Worm (Caenorhabditis elegans) whole organism, L1 larva: Measurements from ENCODE around the gene ant-1.4.

Experiments
- C04F5.9 ChIP-seq: sonication (generic microtip); optimal IDR thresholded peaks from 2 replicates; lab custom pipeline; 2016; ENCODE audit warnings: missing genetic modification characterization, missing compliant biosample characterization
- blmp-1 ChIP-seq: fragments of 150-350 bp; optimal IDR thresholded peaks from 2 replicates; lab custom pipeline; 2014; ENCODE audit warnings: missing biosample characterization, missing genetic modification characterization
- lin-13 ChIP-seq: fragments of 150-350 bp; optimal IDR thresholded peaks from 2 replicates; lab custom pipeline; 2014; ENCODE audit warnings: missing biosample characterization, missing genetic modification reagents, missing genetic modification characterization
- mdl-1 ChIP-seq, 2 experiments: fragments of 150-350 bp; optimal IDR thresholded peaks; 2 replicates each; lab custom pipeline; 2014 to 2017; ENCODE audit warnings: missing biosample characterization in 2 of 2, missing genetic modification characterization in 2 of 2, inconsistent platforms in 1 of 2
- mep-1 ChIP-seq: fragments of 150-350 bp; optimal IDR thresholded peaks from 2 replicates; lab custom pipeline; 2014; ENCODE audit warnings: missing biosample characterization, missing genetic modification characterization
- nhr-12 ChIP-seq: sonication (generic microtip); optimal IDR thresholded peaks from 2 replicates; lab custom pipeline; 2017; ENCODE audit warnings: missing biosample characterization, missing genetic modification characterization
- nhr-77 ChIP-seq: fragments of 150-350 bp; optimal IDR thresholded peaks from 2 replicates; lab custom pipeline; 2014; ENCODE audit warnings: missing biosample characterization, missing genetic modification characterization
- snpc-4 ChIP-seq: fragments of 150-350 bp; optimal IDR thresholded peaks from 2 replicates; lab custom pipeline; 2014; ENCODE audit warnings: missing biosample characterization, missing genetic modification characterization
- ztf-4 ChIP-seq: fragments of 150-350 bp; optimal IDR thresholded peaks from 2 replicates; lab custom pipeline; 2014; ENCODE audit warnings: missing biosample characterization, missing genetic modification characterization

DNA sequence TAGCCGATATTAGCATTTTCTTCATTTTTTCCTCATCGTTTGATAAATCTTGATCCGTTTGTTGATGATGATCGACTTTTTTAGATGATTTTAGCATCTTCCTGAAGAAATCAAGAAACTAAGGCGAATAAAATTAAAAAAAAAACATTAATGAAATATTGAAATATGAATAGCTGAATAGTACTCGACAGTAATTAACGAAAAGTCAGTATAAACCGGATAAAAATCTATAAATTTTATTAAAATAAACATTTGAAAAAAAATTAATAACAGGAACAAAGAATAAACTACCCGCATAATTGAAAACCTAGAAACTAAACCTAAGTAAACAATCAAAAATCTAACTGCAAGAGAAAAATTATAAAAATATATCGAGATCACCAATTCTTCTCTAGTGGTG, 36.2 kb upstream of the ant-1.4 start, which contains the start of gene C28C12.12:
- TF ChIP-seq blmp-1 (tag; lab: Kevin White, UChicago): no peak
- TF ChIP-seq lin-13: no peak
- TF ChIP-seq nhr-77 (tag; lab: Kevin White, UChicago): no peak
- no peak for TF ChIP-seq ztf-4 (tag; lab: Kevin White, UChicago)
- TF ChIP-seq snpc-4 (tag; lab: Kevin White, UChicago): no peak
- no peak for TF ChIP-seq C04F5.9 (tag; lab: Kevin White, UChicago)
- no peak for TF ChIP-seq mdl-1 (tag; optimal IDR thresholded peaks at IDR 0.05; lab: Kevin White, UChicago)
- no peak for TF ChIP-seq nhr-12 (tag; lab: Kevin White, UChicago)
- TF ChIP-seq mep-1: no peak
